Worm (Caenorhabditis elegans) whole organism, L1 larva: Measurements from ENCODE around the gene sur-7.

Source experiments
- aha-1 ChIP-seq: fragments of 150-350 bp; optimal IDR thresholded peaks from 2 replicates; lab custom pipeline; 2014; ENCODE audit warnings: missing biosample characterization, missing genetic modification characterization
- alr-1 ChIP-seq: fragments of 200-800 bp; sonication (Bioruptor generic); optimal IDR thresholded peaks from 2 replicates; lab custom pipeline; 2018; ENCODE audit warnings: borderline replicate concordance, mild to moderate bottlenecking, missing genetic modification characterization, missing compliant biosample characterization
- aly-2 ChIP-seq: fragments of 150-350 bp; optimal IDR thresholded peaks from 2 replicates; lab custom pipeline; 2014; ENCODE audit warnings: missing biosample characterization, missing genetic modification characterization
- blmp-1 ChIP-seq: fragments of 150-350 bp; optimal IDR thresholded peaks from 2 replicates; lab custom pipeline; 2014; ENCODE audit warnings: missing biosample characterization, missing genetic modification characterization
- ceh-82 ChIP-seq, 3 experiments: fragments of 150-350 bp in 1 of 3; sonication (generic microtip) in 2 of 3; optimal IDR thresholded peaks; 2 replicates each; lab custom pipeline; 2014 to 2017; ENCODE audit warnings: missing biosample characterization in 3 of 3, missing genetic modification characterization in 3 of 3
- ceh-88 ChIP-seq: fragments of 200-800 bp; sonication (Bioruptor generic); IDR thresholded peaks from 2 replicates; pipeline ENCODE4 v1.3.6; 2022; ENCODE audit warnings: missing genetic modification characterization, missing compliant biosample characterization
- ceh-90 ChIP-seq: sonication (generic microtip); optimal IDR thresholded peaks from 2 replicates; lab custom pipeline; 2016; ENCODE audit warnings: missing genetic modification characterization, missing compliant biosample characterization
- dsc-1 ChIP-seq: sonication (generic microtip); optimal IDR thresholded peaks from 2 replicates; lab custom pipeline; 2016; ENCODE audit warnings: mild to moderate bottlenecking, missing genetic modification characterization, missing compliant biosample characterization
- egl-13 ChIP-seq: sonication (generic microtip); optimal IDR thresholded peaks from 2 replicates; lab custom pipeline; 2016; ENCODE audit warnings: missing genotype, missing genetic modification reagents, missing genetic modification characterization, missing compliant biosample characterization
- egl-27 ChIP-seq, 2 experiments: fragments of 150-350 bp in 1 of 2; sonication (generic microtip); optimal IDR thresholded peaks; 3 replicates each; lab custom pipeline; 2017 to 2018; ENCODE audit warnings: missing biosample characterization in 2 of 2, missing genetic modification characterization in 2 of 2, missing genetic modification reagents in 2 of 2
- elt-2 ChIP-seq: sonication (generic microtip); optimal IDR thresholded peaks from 2 replicates; lab custom pipeline; 2016; ENCODE audit warnings: missing genetic modification characterization, mild to moderate bottlenecking, inconsistent platforms, missing compliant biosample characterization, missing genetic modification reagents
- elt-3 ChIP-seq, 6 experiments: fragments of 150-350 bp in 1 of 6; sonication (generic microtip); optimal IDR thresholded peaks; 2 replicates each; lab custom pipeline; 2017 to 2018; ENCODE audit warnings: missing biosample characterization in 6 of 6, missing genetic modification characterization in 6 of 6, inconsistent platforms in 1 of 6
- fkh-8 ChIP-seq: sonication (generic microtip); optimal IDR thresholded peaks from 2 replicates; lab custom pipeline; 2016; ENCODE audit warnings: mild to moderate bottlenecking, missing genetic modification characterization, missing compliant biosample characterization
- grh-1 ChIP-seq: fragments of 200-800 bp; sonication (Bioruptor generic); IDR thresholded peaks from 2 replicates; pipeline ENCODE4 v1.3.6; 2022; ENCODE audit warnings: missing genetic modification reagents, missing genetic modification characterization, missing compliant biosample characterization
- hlh-17 ChIP-seq: fragments of 200-800 bp; sonication (Bioruptor generic); optimal IDR thresholded peaks from 2 replicates; lab custom pipeline; 2018; ENCODE audit warnings: missing genetic modification characterization, mild to moderate bottlenecking, missing compliant biosample characterization, moderate library complexity, borderline replicate concordance
- hlh-4 ChIP-seq: sonication (generic microtip); optimal IDR thresholded peaks from 2 replicates; lab custom pipeline; 2016; ENCODE audit warnings: mild to moderate bottlenecking, missing genetic modification characterization, missing compliant biosample characterization
- irx-1 ChIP-seq: sonication (generic microtip); optimal IDR thresholded peaks from 2 replicates; lab custom pipeline; 2016; ENCODE audit warnings: missing genetic modification characterization, missing compliant biosample characterization
- lin-13 ChIP-seq: fragments of 150-350 bp; optimal IDR thresholded peaks from 2 replicates; lab custom pipeline; 2014; ENCODE audit warnings: missing biosample characterization, missing genetic modification reagents, missing genetic modification characterization
- lin-14 ChIP-seq: fragments of 200-800 bp; sonication (Bioruptor generic); optimal IDR thresholded peaks from 2 replicates; lab custom pipeline; 2018; ENCODE audit warnings: mild to moderate bottlenecking, missing genetic modification characterization, moderate library complexity, missing compliant biosample characterization
- lin-35 ChIP-seq, 2 experiments: fragments of 150-350 bp; optimal IDR thresholded peaks; 2 replicates each; lab custom pipeline; 2014; ENCODE audit warnings: missing biosample characterization in 2 of 2, missing genetic modification characterization in 2 of 2, missing genetic modification reagents in 2 of 2
- lin-39 ChIP-seq: fragments of 150-350 bp; optimal IDR thresholded peaks from 2 replicates; lab custom pipeline; 2014; ENCODE audit warnings: missing biosample characterization, missing genetic modification reagents, missing genetic modification characterization
- lir-3 ChIP-seq: sonication (generic microtip); optimal IDR thresholded peaks from 2 replicates; lab custom pipeline; 2016; ENCODE audit warnings: mild to moderate bottlenecking, missing genetic modification characterization, moderate library complexity, missing compliant biosample characterization; ENCODE audit not compliant: poor library complexity
- lsy-2 ChIP-seq, 2 experiments: fragments of 150-350 bp; optimal IDR thresholded peaks; 2 replicates each; lab custom pipeline; 2014; ENCODE audit warnings: missing biosample characterization in 2 of 2, missing genetic modification characterization in 2 of 2
- mdl-1 ChIP-seq, 2 experiments: fragments of 150-350 bp; optimal IDR thresholded peaks; 2 replicates each; lab custom pipeline; 2014 to 2017; ENCODE audit warnings: missing biosample characterization in 2 of 2, missing genetic modification characterization in 2 of 2, inconsistent platforms in 1 of 2
- mef-2 ChIP-seq: fragments of 150-350 bp; optimal IDR thresholded peaks from 2 replicates; lab custom pipeline; 2014; ENCODE audit warnings: missing biosample characterization, missing genetic modification characterization
- mep-1 ChIP-seq: fragments of 150-350 bp; optimal IDR thresholded peaks from 2 replicates; lab custom pipeline; 2014; ENCODE audit warnings: missing biosample characterization, missing genetic modification characterization
- nhr-11 ChIP-seq: fragments of 150-350 bp; optimal IDR thresholded peaks from 2 replicates; lab custom pipeline; 2014; ENCODE audit warnings: missing biosample characterization, missing genetic modification characterization
- nhr-12 ChIP-seq: sonication (generic microtip); optimal IDR thresholded peaks from 2 replicates; lab custom pipeline; 2017; ENCODE audit warnings: missing biosample characterization, missing genetic modification characterization
- nhr-19 ChIP-seq: fragments of 200-800 bp; sonication (Bioruptor generic); conservative IDR thresholded peaks from 2 replicates; pipeline ENCODE4 v1.3.6; 2022; ENCODE audit warnings: missing genetic modification characterization, missing compliant biosample characterization
- nhr-20 ChIP-seq: sonication (generic microtip); optimal IDR thresholded peaks from 2 replicates; lab custom pipeline; 2016; ENCODE audit warnings: mild to moderate bottlenecking, missing genetic modification characterization, missing compliant biosample characterization
- nhr-237 ChIP-seq: fragments of 150-350 bp; optimal IDR thresholded peaks from 2 replicates; lab custom pipeline; 2014; ENCODE audit warnings: missing biosample characterization, missing genetic modification characterization
- nhr-28 ChIP-seq: fragments of 150-350 bp; optimal IDR thresholded peaks from 2 replicates; lab custom pipeline; 2014; ENCODE audit warnings: missing biosample characterization, missing genetic modification characterization
- nhr-47 ChIP-seq: sonication (generic microtip); optimal IDR thresholded peaks from 2 replicates; lab custom pipeline; 2016; ENCODE audit warnings: mild to moderate bottlenecking, missing genetic modification characterization, moderate library complexity, missing compliant biosample characterization
- nhr-85 ChIP-seq: sonication (generic microtip); peaks from one replicate; lab custom pipeline; 2016; ENCODE audit warnings: missing genetic modification characterization, inconsistent platforms, missing compliant biosample characterization
- pag-3 ChIP-seq: sonication (generic microtip); optimal IDR thresholded peaks from 2 replicates; lab custom pipeline; 2017; ENCODE audit warnings: missing genetic modification characterization, mild to moderate bottlenecking, missing compliant biosample characterization, antibody characterized with exemption, borderline replicate concordance; ENCODE audit not compliant: insufficient read depth
- skn-1 ChIP-seq: fragments of 150-350 bp; optimal IDR thresholded peaks from 2 replicates; lab custom pipeline; 2014; ENCODE audit warnings: missing biosample characterization, missing genetic modification characterization
- snpc-4 ChIP-seq: fragments of 150-350 bp; optimal IDR thresholded peaks from 2 replicates; lab custom pipeline; 2014; ENCODE audit warnings: missing biosample characterization, missing genetic modification characterization
- snu-23 ChIP-seq: sonication (generic microtip); optimal IDR thresholded peaks from 2 replicates; lab custom pipeline; 2016; ENCODE audit warnings: missing genetic modification characterization, missing compliant biosample characterization
- sup-37 ChIP-seq: fragments of 200-800 bp; sonication (Bioruptor generic); optimal IDR thresholded peaks from 2 replicates; lab custom pipeline; 2018; ENCODE audit warnings: mild to moderate bottlenecking, missing genetic modification characterization, missing compliant biosample characterization
- tbx-2 ChIP-seq: sonication (generic microtip); optimal IDR thresholded peaks from 2 replicates; lab custom pipeline; 2016; ENCODE audit warnings: missing genetic modification characterization, missing compliant biosample characterization
- unc-86 ChIP-seq: sonication (generic microtip); optimal IDR thresholded peaks from 2 replicates; lab custom pipeline; 2016; ENCODE audit warnings: missing genetic modification characterization, missing compliant biosample characterization
- vab-15 ChIP-seq: sonication (generic microtip); optimal IDR thresholded peaks from 2 replicates; lab custom pipeline; 2017; ENCODE audit warnings: missing genotype, mild to moderate bottlenecking, missing genetic modification characterization, missing compliant biosample characterization
- xbp-1 ChIP-seq: sonication (generic microtip); optimal IDR thresholded peaks from 2 replicates; lab custom pipeline; 2016; ENCODE audit warnings: missing genetic modification characterization, missing compliant biosample characterization
- zip-4 ChIP-seq: fragments of 200-800 bp; sonication (Bioruptor generic); optimal IDR thresholded peaks from 2 replicates; lab custom pipeline; 2018; ENCODE audit warnings: mild to moderate bottlenecking, missing genetic modification characterization, moderate library complexity, missing compliant biosample characterization
- ztf-11 ChIP-seq, 2 experiments: sonication (generic microtip); optimal IDR thresholded peaks; 2 replicates each; lab custom pipeline; 2016 to 2017; ENCODE audit warnings: missing genetic modification characterization in 2 of 2, missing biosample characterization in 1 of 2, missing compliant biosample characterization in 1 of 2

The sur-7 gene

ce11 chrX:16352503-16352902 is 23.9 kb upstream of the sur-7 start:
- TF ChIP-seq elt-3 (tag; optimal IDR thresholded peaks at IDR 0.05; lab: Kevin White, UChicago) (no peak), fkh-8 (tag; lab: Kevin White, UChicago) (no peak), lin-35 (GFP tag; optimal IDR thresholded peaks at IDR 0.05; lab: Kevin White, UChicago) (peak in 1 of 2 experiments; percentile 43), tbx-2 (tag; lab: Kevin White, UChicago) (peak; percentile 59), zip-4 (GFP tag; lab: Kevin White, UChicago) (no peak), mdl-1 (tag; optimal IDR thresholded peaks at IDR 0.05; lab: Kevin White, UChicago) (peak in 1 of 2 experiments; percentile 42), grh-1 (GFP tag; lab: Robert Waterston, UW) (no peak), dsc-1 (tag; lab: Kevin White, UChicago) (no peak), lin-13 (GFP tag; lab: Kevin White, UChicago) (no peak), ceh-88 (GFP tag; lab: Robert Waterston, UW) (no peak), mep-1 (tag; lab: Kevin White, UChicago) (no peak), nhr-20 (tag; lab: Kevin White, UChicago) (peak; percentile 33), lin-14 (peak; percentile 33), elt-2 (tag; lab: Kevin White, UChicago) (no peak), irx-1 (tag; lab: Kevin White, UChicago) (no peak), snu-23 (GFP tag; lab: Kevin White, UChicago) (no peak), hlh-17 (GFP tag; lab: Kevin White, UChicago) (no peak), sup-37 (no peak), aly-2 (tag; lab: Kevin White, UChicago) (no peak), skn-1 (tag; lab: Kevin White, UChicago) (no peak), mef-2 (tag; lab: Kevin White, UChicago) (no peak), xbp-1 (tag; lab: Kevin White, UChicago) (no peak), blmp-1 (tag; lab: Kevin White, UChicago) (no peak), lir-3 (tag; lab: Kevin White, UChicago) (no peak), nhr-12 (tag; lab: Kevin White, UChicago) (no peak), nhr-85 (tag; lab: Kevin White, UChicago) (peak; percentile 46), nhr-47 (tag; lab: Kevin White, UChicago) (no peak)

ce11 chrX:16354598-16355211 is 21.7 kb upstream of the sur-7 start, which contains the start of gene nhr-28:
TSS of gene nhr-28 (plus strand) at chrX:16354976.
- TF ChIP-seq aha-1 (tag; lab: Kevin White, UChicago) (no peak), egl-13 (tag; lab: Kevin White, UChicago) (no peak), alr-1 (tag; lab: Kevin White, UChicago) (no peak), pag-3 (no peak), egl-27 (tag; optimal IDR thresholded peaks at IDR 0.05; lab: Kevin White, UChicago) (no peak), unc-86 (no peak), nhr-20 (tag; lab: Kevin White, UChicago) (no peak), fkh-8 (tag; lab: Kevin White, UChicago) (no peak), nhr-28 (no peak), ceh-82 (tag; optimal IDR thresholded peaks at IDR 0.05; lab: Kevin White, UChicago) (no peak), snpc-4 (tag; lab: Kevin White, UChicago) (no peak), lsy-2 (tag; optimal IDR thresholded peaks at IDR 0.05; lab: Kevin White, UChicago) (peak in 1 of 2 experiments; percentile 17), nhr-11 (tag; lab: Kevin White, UChicago) (no peak), hlh-4 (tag; lab: Kevin White, UChicago) (no peak), ceh-90 (tag; lab: Kevin White, UChicago) (no peak), nhr-237 (tag; lab: Kevin White, UChicago) (peak; percentile 16), lin-35 (GFP tag; optimal IDR thresholded peaks at IDR 0.05; lab: Kevin White, UChicago) (no peak), snu-23 (GFP tag; lab: Kevin White, UChicago) (peak; percentile 5), nhr-19 (GFP tag; lab: Robert Waterston, UW) (no peak), lin-39 (no peak), nhr-85 (tag; lab: Kevin White, UChicago) (peak; percentile 61), lin-14 (peak; percentile 38), aly-2 (tag; lab: Kevin White, UChicago) (no peak), blmp-1 (tag; lab: Kevin White, UChicago) (peak; percentile 29), vab-15 (no peak), nhr-12 (tag; lab: Kevin White, UChicago) (no peak), ztf-11 (tag; optimal IDR thresholded peaks at IDR 0.05; lab: Kevin White, UChicago) (no peak)
